Worm (Caenorhabditis elegans) whole organism, midembryonic: ENCODE measurements around the gene C45B2.2.

Source experiments
- T22C8.4 ChIP-seq: fragments of 200-800 bp; sonication (Bioruptor generic); IDR thresholded peaks from 2 replicates; pipeline ENCODE4 v1.3.6; 2022; ENCODE audit warnings: missing genetic modification characterization, missing compliant biosample characterization
- cog-1 ChIP-seq: sonication (generic microtip); optimal IDR thresholded peaks from 2 replicates; lab custom pipeline; 2016; ENCODE audit warnings: missing genetic modification characterization, missing compliant biosample characterization
- flt-1 ChIP-seq: fragments of 200-800 bp; sonication (Bioruptor generic); IDR thresholded peaks from 2 replicates; pipeline ENCODE4 v1.3.6; 2022; ENCODE audit warnings: missing genetic modification characterization, missing compliant biosample characterization
- klf-2 ChIP-seq: fragments of 200-800 bp; sonication (Bioruptor generic); conservative IDR thresholded peaks from 2 replicates; pipeline ENCODE4 v1.3.6; 2022; ENCODE audit warnings: missing genetic modification reagents, missing genetic modification characterization, missing compliant biosample characterization
- med-1 ChIP-seq: sonication (generic microtip); optimal IDR thresholded peaks from 2 replicates; lab custom pipeline; 2017; ENCODE audit warnings: missing genetic modification characterization, mild to moderate bottlenecking, missing compliant biosample characterization, antibody characterized with exemption, missing genetic modification reagents; ENCODE audit not compliant: insufficient read depth
- ref-1 ChIP-seq: fragments of 200-800 bp; sonication (Bioruptor generic); conservative IDR thresholded peaks from 2 replicates; pipeline ENCODE4 v1.3.6; 2022; ENCODE audit warnings: missing genetic modification reagents, missing genetic modification characterization, missing compliant biosample characterization
- tab-1 ChIP-seq: fragments of 200-800 bp; sonication (Bioruptor generic); IDR thresholded peaks from 2 replicates; pipeline ENCODE4 v1.3.6; 2022; ENCODE audit warnings: missing genetic modification characterization, missing compliant biosample characterization
- ztf-23 ChIP-seq: fragments of 200-800 bp; sonication (Bioruptor generic); IDR thresholded peaks from 2 replicates; pipeline ENCODE4 v1.3.6; 2022; ENCODE audit warnings: missing genetic modification reagents, missing genetic modification characterization, missing compliant biosample characterization
- ztf-29 ChIP-seq: fragments of 200-800 bp; sonication (Bioruptor generic); IDR thresholded peaks from 2 replicates; pipeline ENCODE4 v1.3.6; 2022; ENCODE audit warnings: missing genetic modification reagents, missing genetic modification characterization, missing compliant biosample characterization

DNA sequence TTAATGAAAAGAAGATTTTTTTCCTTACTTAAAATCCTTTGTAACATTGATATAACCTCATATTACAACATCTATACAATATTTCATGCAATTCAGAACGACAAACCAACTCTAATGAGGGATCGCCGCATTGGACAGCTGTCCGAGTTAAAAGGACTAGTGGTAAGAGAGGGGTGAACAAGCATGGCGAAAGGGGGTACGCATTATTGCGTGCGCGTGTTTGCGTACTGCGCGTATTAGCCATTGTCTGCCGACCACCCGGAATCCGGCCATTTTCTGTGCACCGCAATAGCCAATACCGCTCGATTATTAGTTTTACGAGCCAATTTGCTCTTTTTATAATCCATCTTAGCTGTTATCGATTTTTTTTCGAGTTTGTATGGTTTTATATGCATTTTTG lies 13.0 kb downstream of the C45B2.2 start, which contains the start of gene C15H9.4:
- TF ChIP-seq ref-1 (GFP tag; lab: Robert Waterston, UW) (no peak), klf-2 (GFP tag; lab: Robert Waterston, UW) (no peak), med-1 (GFP tag; lab: Kevin White, UChicago) (no peak), ztf-29 (GFP tag; lab: Robert Waterston, UW) (no peak), flt-1 (GFP tag; lab: Robert Waterston, UW) (0 out of 2 replicates have a peak, but pooled peaks have one; percentile 28), tab-1 (peak; percentile 64; the same call in 1 of the 2 replicates), cog-1 (tag; lab: Kevin White, UChicago) (peak; percentile 40), T22C8.4 (no peak), ztf-23 (GFP tag; lab: Robert Waterston, UW) (peak; percentile 53; the same call in 1 of the 2 replicates)
